Worm (Caenorhabditis elegans) whole organism, L4/young adult: ENCODE results near the gene col-89.
"Not testable (repeated sequence)": the region's sequence is repeated elsewhere in the genome, so short reads cannot be mapped to it uniquely, and the experiment has no call there.

Experiments used
- W03F9.2 ChIP-seq: fragments of 150-350 bp; optimal IDR thresholded peaks from 2 replicates; lab custom pipeline; 2014; ENCODE audit warnings: missing biosample characterization, missing genetic modification characterization
- dao-5 ChIP-seq: sonication (generic microtip); optimal IDR thresholded peaks from 2 replicates; lab custom pipeline; 2016; ENCODE audit warnings: missing genotype, missing genetic modification characterization, moderate library complexity, missing compliant biosample characterization
- him-1 ChIP-seq: sonication (generic microtip); optimal IDR thresholded peaks from 2 replicates; lab custom pipeline; 2016; ENCODE audit warnings: missing genotype, missing genetic modification reagents, missing genetic modification characterization, missing compliant biosample characterization

The col-89 gene

DNA sequence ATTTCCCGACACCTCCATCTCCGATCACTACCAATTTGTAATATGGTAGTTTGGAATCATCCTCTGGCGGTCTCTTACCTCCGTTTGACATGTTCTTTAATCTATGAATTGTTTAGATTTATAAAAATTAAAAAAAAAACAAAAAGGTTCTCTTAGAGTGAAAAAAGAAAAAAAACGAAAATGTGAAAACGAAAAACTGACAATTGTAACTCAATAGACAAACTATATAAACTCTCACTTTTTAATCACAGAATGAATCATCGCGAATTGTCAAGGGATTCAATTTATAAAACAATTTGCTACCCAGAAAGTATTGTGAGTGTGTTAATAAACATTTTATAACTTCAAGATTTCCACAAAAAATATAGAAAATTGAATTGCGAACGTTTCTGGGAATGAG, 8.0 kb upstream of the col-89 start, which contains the start of gene ras-2:
ras-2 (minus strand) TSS at position 101 of the 400 bp plus-strand sequence.
- TF ChIP-seq him-1 (tag; lab: Kevin White, UChicago) (no peak), W03F9.2 (tag; lab: Kevin White, UChicago) (no peak), dao-5 (tag; lab: Kevin White, UChicago) (no peak)

DNA sequence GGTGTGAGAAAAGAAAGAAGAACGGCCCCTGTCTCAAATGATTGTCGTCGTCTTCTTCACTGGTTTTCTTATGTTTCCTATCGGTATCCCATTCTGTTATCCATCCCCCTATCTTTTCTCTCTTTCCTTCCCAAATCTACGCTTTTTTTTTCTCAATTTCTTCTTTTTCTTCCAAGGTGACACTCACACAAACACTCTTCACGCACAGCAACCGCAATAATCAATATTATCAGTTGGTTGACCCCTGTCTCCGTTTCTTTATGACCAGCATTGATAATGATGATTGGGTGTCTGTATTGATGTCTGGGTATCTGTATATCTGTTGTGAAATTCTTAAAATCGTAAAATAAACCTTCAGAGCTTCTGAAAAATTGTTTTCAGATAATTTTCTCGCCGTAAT, 7.1 kb upstream of the col-89 start:
- peak; percentile 8 for TF ChIP-seq W03F9.2 (tag; lab: Kevin White, UChicago)
- TF ChIP-seq dao-5 (tag; lab: Kevin White, UChicago): no peak
- TF ChIP-seq him-1 (tag; lab: Kevin White, UChicago): no peak

DNA sequence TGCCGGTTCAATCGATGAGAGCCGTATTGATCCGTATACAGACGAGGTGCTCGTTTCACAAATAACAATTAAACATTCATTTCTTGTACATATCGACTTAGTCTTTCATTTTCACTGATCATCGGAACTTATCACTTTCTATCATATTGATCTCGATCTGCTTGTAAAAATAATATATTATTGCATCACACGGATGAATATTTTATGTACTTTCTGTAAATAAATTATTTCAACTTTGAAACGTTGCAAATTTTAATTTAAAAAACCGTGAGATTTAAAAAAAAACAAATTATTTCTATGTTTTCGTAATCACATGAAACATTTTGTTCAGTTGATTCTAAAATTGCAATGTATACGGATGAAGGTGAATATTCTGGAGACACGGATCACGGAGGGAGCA, 5.3 kb upstream of the col-89 start, which contains the start of gene twk-6:
twk-6 (plus strand) TSS at position 301 of the 400 bp plus-strand sequence.
- not testable (repeated sequence) for TF ChIP-seq him-1, W03F9.2, dao-5 (tag; lab: Kevin White, UChicago)

DNA sequence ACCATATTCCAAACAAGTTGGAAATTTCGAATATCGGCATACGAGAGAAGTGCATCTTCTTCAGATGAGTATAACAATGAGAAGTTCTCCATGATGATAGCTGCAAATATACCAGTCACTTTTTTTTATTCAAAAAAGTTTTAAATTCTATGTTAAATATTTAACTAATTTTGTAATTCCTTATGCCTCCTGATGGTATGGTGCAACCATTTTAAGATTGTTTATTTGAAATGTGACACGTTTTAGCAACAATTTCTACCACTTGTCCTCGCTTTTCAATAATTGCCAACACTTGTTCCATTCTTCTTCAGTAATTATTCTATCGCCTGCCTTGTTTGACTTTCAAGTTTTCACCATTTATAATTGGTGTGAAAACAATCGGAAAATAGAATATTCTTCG, 2.0 kb upstream of the col-89 start, which contains the start of gene F17C8.6:
F17C8.6 (minus strand) TSS at position 101 of the 400 bp plus-strand sequence.
- TF ChIP-seq dao-5 (tag; lab: Kevin White, UChicago) (no peak), him-1 (tag; lab: Kevin White, UChicago) (no peak), W03F9.2 (tag; lab: Kevin White, UChicago) (no peak)

DNA sequence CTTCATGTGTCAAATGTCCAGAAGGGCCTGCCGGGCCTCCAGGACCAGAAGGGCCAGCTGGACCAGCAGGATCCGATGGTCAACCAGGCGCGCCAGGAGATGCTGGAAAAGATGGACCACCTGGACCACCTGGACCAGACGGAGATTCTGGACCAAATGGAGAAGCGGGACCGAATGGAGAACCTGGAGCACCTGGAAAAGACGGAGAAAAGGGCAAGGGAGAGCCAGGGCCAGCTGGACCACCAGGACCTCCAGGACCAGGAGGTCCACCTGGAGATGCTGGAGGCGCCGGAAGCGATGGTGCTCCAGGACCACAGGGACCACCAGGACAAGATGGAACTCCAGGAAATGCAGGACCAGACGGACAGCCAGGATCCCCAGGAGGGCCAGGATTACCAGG, 739 bp downstream of the col-89 start:
- TF ChIP-seq dao-5 (tag; lab: Kevin White, UChicago): no peak
- TF ChIP-seq W03F9.2 (tag; lab: Kevin White, UChicago): no peak
- TF ChIP-seq him-1 (tag; lab: Kevin White, UChicago): no peak

DNA sequence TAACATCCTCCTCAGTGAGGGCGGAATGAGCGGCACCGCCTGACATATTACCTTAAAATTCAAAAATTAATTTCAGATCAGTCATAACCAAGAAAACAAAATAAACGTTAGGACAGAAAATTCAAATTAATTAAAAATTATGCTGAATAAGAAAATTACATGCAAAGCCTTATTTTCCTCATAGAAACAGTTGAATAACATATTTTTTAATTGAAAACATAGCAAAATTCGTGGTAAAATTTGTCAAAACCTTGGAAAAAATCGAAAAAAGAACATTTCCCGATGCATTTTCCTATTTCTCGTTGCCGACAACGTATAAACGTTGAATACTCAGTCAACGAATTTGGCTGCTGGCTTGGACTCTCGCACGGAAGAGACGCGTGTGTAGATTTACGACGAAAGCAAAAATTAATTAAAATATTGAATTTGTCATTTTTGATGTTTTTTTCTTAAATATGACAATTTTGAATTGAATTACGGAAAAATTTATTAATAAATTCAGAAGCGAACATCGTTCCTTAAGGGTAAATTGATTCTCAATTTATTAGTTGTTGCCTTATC, 6.2 kb downstream of the col-89 start, which contains the start of the genes rps-0 and rbg-3:
rps-0 (minus strand) TSS at position 51 of the 561 bp plus-strand sequence.
rbg-3 (plus strand) TSS at position 424 of the 561 bp plus-strand sequence.
- TF ChIP-seq him-1 (tag; lab: Kevin White, UChicago): no peak
- TF ChIP-seq W03F9.2 (tag; lab: Kevin White, UChicago): peak; percentile 91

DNA sequence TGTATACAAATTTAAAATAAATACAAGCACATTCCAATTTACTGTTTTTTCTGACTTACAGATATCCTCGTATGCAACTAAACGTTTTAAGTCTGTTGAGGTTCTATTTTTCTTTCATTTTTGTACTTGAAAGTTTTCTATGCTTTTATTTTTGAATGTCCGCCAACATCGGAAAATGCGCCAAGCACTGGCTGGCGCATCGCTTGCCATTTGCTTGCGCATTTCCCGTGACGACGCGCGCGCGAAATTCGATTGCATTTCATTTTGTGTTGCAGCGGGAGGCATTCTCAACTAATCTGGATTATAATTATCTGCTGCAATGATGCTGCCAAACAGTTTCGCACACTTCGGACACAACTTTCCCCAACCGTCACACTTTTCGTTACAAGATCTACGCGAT, 9.1 kb downstream of the col-89 start, which contains the start of gene fbxl-2:
fbxl-2 (plus strand) TSS at position 278 of the 400 bp plus-strand sequence.
- peak; percentile 91 for TF ChIP-seq W03F9.2 (tag; lab: Kevin White, UChicago)
- no peak for TF ChIP-seq dao-5 (tag; lab: Kevin White, UChicago)
- peak; percentile 77 for TF ChIP-seq him-1 (tag; lab: Kevin White, UChicago)

DNA sequence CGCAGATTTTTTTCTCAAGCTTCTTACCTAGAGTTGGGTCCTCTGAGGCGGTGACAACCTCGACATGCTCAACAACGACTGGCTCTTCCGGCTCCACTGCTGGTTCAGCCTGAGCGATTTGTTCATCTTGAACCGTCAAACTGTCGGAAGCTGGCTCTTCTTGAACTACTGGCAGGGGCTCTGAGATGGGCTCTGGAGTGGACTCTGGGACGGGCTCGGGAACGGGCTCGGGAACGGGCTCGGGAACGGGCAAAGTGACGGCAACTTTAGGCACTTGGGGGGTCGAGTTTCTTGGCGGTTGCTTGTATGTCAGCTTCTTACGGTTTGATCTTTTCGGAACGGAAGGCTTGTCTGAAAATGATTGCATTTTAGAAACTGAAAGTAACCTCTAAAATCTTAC, 14.9 kb downstream of the col-89 start:
- TF ChIP-seq him-1 (tag; lab: Kevin White, UChicago) (no peak), W03F9.2 (tag; lab: Kevin White, UChicago) (no peak), dao-5 (tag; lab: Kevin White, UChicago) (no peak)

DNA sequence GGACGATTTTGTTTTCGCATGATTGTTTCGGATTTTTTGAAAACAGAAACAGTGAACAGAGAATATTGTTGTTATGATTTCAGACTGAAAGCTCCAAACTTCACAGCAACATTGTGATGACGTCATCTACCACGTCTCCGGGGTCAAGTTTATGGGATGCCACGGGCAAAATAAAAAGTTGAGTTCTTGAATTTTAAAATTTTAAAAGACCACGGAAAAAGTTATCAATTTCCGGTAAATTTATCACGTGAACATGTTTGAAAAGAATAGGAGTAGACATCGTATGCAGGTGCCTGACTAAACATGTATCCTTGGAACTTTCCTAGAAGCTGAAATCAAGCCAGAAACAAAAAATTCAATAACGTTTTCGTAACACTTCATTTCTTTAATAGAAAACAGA, 15.6 kb downstream of the col-89 start, which contains the start of gene B0393.4:
B0393.4 (minus strand) TSS at position 101 of the 400 bp plus-strand sequence.
- no peak for TF ChIP-seq W03F9.2 (tag; lab: Kevin White, UChicago)
- TF ChIP-seq dao-5 (tag; lab: Kevin White, UChicago): no peak
- TF ChIP-seq him-1 (tag; lab: Kevin White, UChicago): no peak

DNA sequence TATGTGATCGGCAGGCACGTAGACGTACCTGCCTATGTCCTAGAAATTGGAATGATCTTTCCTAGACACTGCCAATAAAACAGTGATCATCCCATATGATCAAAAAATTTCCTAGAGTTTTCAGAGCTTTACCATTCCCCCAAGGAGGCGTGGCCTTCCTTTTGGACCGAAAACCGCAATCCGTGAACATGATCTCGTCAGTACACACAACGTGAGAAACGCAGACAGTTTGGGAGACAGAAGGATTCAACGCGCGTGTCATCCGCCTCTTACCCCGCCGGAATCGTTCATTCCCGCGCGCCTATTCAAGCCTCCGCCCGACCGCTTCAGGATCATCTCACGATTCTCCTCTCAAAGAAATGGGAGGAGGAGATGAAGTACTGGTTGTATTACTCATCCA, 17.5 kb downstream of the col-89 start, which contains the start of gene B0393.5:
B0393.5 (plus strand) TSS at position 301 of the 400 bp plus-strand sequence.
- TF ChIP-seq dao-5 (tag; lab: Kevin White, UChicago) (no peak), W03F9.2 (tag; lab: Kevin White, UChicago) (no peak), him-1 (tag; lab: Kevin White, UChicago) (no peak)

DNA sequence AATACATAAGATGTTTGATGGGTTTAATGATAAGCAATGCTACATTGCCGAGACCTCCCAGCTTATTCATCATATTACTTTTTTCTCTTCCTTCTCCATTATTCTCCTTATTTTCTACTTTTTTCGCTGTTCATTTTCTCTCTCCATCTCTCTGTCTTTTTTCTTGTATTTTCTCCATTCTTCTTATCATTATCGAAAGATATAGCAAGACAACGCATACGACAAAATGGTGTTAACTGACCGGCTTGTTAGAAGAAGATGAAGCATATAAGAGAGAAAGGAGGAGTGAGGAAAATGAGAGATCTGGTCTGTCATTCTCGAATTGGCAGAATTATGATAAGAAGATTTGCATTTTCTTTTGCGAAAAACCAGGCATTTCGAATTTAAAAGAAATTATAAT, 18.9 kb downstream of the col-89 start:
- no peak for TF ChIP-seq W03F9.2 (tag; lab: Kevin White, UChicago)
- TF ChIP-seq him-1 (tag; lab: Kevin White, UChicago): no peak
- TF ChIP-seq dao-5 (tag; lab: Kevin White, UChicago): no peak

DNA sequence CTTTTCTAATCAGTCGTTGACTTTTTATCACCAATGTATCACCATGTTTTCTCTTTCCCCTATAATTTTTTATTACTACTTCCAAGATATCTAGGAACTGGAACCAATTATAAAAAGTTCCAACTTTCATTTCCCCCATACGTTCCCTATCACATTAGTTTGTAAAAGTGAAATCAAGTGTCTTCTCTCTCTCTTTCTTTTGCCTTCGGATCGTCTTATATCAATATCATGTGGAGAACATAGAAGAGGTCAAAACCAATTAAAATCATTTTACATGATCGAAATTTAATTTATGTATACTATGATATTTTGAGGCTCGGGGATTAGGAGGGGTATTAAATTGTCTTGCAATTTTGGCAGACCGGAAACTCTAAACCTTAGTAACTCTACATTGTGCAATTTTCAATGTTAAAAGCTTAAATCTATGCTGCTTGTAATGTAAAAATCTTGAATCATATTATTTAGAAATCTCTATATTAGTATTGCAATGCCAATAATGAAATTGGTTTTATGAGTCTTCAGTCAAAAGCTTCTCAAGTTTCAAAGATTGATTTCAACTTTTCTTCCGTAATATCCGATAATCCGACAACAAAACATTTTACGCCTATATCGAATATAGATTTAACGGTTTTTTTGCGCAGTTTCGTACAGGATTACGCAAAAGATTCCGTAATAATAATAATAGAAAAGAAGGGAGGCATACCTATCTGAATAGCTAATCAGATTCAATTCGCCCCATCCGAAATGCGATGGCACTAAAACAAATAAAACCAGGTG, 20.1 kb downstream of the col-89 start:
- TF ChIP-seq him-1 (tag; lab: Kevin White, UChicago) (no peak), dao-5 (tag; lab: Kevin White, UChicago) (no peak), W03F9.2 (tag; lab: Kevin White, UChicago) (no peak)

DNA sequence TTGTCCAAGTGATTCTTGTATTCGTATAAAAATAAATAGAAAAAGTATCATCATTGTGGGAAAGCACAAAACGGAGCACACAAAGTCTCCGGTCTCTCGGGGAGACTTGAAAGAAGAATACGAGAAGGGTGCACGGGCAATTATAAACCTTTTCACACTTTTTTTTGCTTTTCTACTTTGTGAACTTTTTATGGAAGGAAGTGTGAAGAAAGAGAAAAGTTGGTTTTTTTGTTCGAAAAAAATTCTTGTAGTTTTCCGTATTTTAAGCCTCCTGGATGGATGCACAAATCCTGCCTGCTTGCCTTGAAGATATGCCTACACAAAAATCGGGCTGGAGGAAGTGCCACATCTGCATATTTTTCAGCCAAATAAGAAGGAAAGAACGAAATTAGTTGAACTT, 30.1 kb downstream of the col-89 start, which contains the start of gene B0393.7:
B0393.7 (minus strand) TSS at position 101 of the 400 bp plus-strand sequence.
- TF ChIP-seq W03F9.2 (tag; lab: Kevin White, UChicago) (no peak), dao-5 (tag; lab: Kevin White, UChicago) (no peak), him-1 (tag; lab: Kevin White, UChicago) (no peak)
